Fruit fly (Drosophila melanogaster) whole organism, pupa: Measurements from ENCODE around the gene CG33791.
A peak's percentile ranks its signal among the peaks of the same experiment; 100 is the strongest.

Experiments used
- CG10348 ChIP-seq: fragments of 200-800 bp; sonication (Bioruptor generic); IDR thresholded peaks from 2 replicates; pipeline ENCODE4 v1.3.6; 2022; ENCODE audit warnings: missing biosample characterization, missing genetic modification characterization
- CG12605 ChIP-seq: fragments of 200-800 bp; sonication (Bioruptor generic); IDR thresholded peaks from 2 replicates; pipeline ENCODE4 v1.3.6; 2022; ENCODE audit warnings: missing biosample characterization, missing genetic modification characterization
- CG13204 ChIP-seq: fragments of 200-800 bp; sonication (Bioruptor generic); optimal IDR thresholded peaks from 2 replicates; lab custom pipeline; 2018; ENCODE audit warnings: missing biosample characterization, mild to moderate bottlenecking, missing genetic modification characterization, moderate library complexity
- CG14655 ChIP-seq: fragments of 200-800 bp; sonication (Bioruptor generic); optimal IDR thresholded peaks from 3 replicates; lab custom pipeline; 2017; ENCODE audit warnings: mild to moderate bottlenecking, missing biosample characterization, missing genetic modification reagents, missing genetic modification characterization
- CG15710 ChIP-seq: fragments of 200-800 bp; sonication (Bioruptor generic); optimal IDR thresholded peaks from 2 replicates; lab custom pipeline; 2018; ENCODE audit warnings: missing biosample characterization, mild to moderate bottlenecking, missing genetic modification characterization, moderate library complexity
- CG17806 ChIP-seq: fragments of 200-800 bp; sonication (Bioruptor generic); optimal IDR thresholded peaks from 2 replicates; lab custom pipeline; 2018; ENCODE audit warnings: missing biosample characterization, mild to moderate bottlenecking, missing genetic modification characterization, moderate library complexity
- CG32121 ChIP-seq: fragments of 200-800 bp; sonication (Bioruptor generic); IDR thresholded peaks from 2 replicates; pipeline ENCODE4 v1.3.6; 2022; ENCODE audit warnings: missing biosample characterization, missing genetic modification characterization
- CG34367 ChIP-seq: fragments of 200-800 bp; sonication (Bioruptor generic); optimal IDR thresholded peaks from 2 replicates; lab custom pipeline; 2018; ENCODE audit warnings: missing biosample characterization, mild to moderate bottlenecking, missing genetic modification characterization
- CG4496 ChIP-seq: fragments of 200-800 bp; sonication (Bioruptor generic); IDR thresholded peaks from 3 replicates; pipeline ENCODE4 v1.3.6; 2022; ENCODE audit warnings: missing biosample characterization, missing genetic modification characterization
- CG8159 ChIP-seq: fragments of 200-800 bp; sonication (Bioruptor generic); optimal IDR thresholded peaks from 3 replicates; lab custom pipeline; 2018; ENCODE audit warnings: missing biosample characterization, mild to moderate bottlenecking, missing genetic modification characterization, moderate library complexity
- CG8301 ChIP-seq: fragments of 200-800 bp; sonication (Bioruptor generic); optimal IDR thresholded peaks from 2 replicates; lab custom pipeline; 2018; ENCODE audit warnings: missing biosample characterization, mild to moderate bottlenecking, missing genetic modification characterization
- CG9948 ChIP-seq: fragments of 200-800 bp; sonication (Bioruptor generic); optimal IDR thresholded peaks from 2 replicates; lab custom pipeline; 2018; ENCODE audit warnings: missing biosample characterization, mild to moderate bottlenecking, missing genetic modification characterization, moderate library complexity
- D1 ChIP-seq: fragments of 200-800 bp; sonication (Bioruptor generic); optimal IDR thresholded peaks from 2 replicates; lab custom pipeline; 2018; ENCODE audit warnings: missing biosample characterization, mild to moderate bottlenecking, missing genetic modification characterization, moderate library complexity
- EcR ChIP-seq: fragments of 200-800 bp; sonication (Bioruptor generic); optimal IDR thresholded peaks from 3 replicates; lab custom pipeline; 2019; ENCODE audit warnings: missing biosample characterization, missing genetic modification characterization, mild to moderate bottlenecking, moderate library complexity, missing genetic modification reagents
- Ets98B ChIP-seq: fragments of 200-800 bp; sonication (Bioruptor generic); IDR thresholded peaks from 2 replicates; pipeline ENCODE4 v1.3.6; 2022; ENCODE audit warnings: missing biosample characterization, missing genetic modification characterization
- Pif1A ChIP-seq: fragments of 200-800 bp; sonication (Bioruptor generic); optimal IDR thresholded peaks from 3 replicates; lab custom pipeline; 2016; ENCODE audit warnings: missing biosample characterization, missing genetic modification characterization
- Pif1B ChIP-seq: fragments of 200-800 bp; sonication (Bioruptor generic); optimal IDR thresholded peaks from 3 replicates; lab custom pipeline; 2016; ENCODE audit warnings: missing biosample characterization, missing genetic modification characterization
- Snoo ChIP-seq: fragments of 200-800 bp; sonication (Bioruptor generic); optimal IDR thresholded peaks from 3 replicates; lab custom pipeline; 2017; ENCODE audit warnings: missing biosample characterization, mild to moderate bottlenecking, missing genetic modification characterization, inconsistent platforms
- fd96Ca ChIP-seq: fragments of 200-800 bp; sonication (Bioruptor generic); IDR thresholded peaks from 3 replicates; pipeline ENCODE4 v1.3.6; 2022; ENCODE audit warnings: missing biosample characterization, missing genetic modification characterization
- gl ChIP-seq: fragments of 200-800 bp; sonication (Bioruptor generic); optimal IDR thresholded peaks from 2 replicates; lab custom pipeline; 2018; ENCODE audit warnings: missing biosample characterization, mild to moderate bottlenecking, missing genetic modification characterization
- rn ChIP-seq: fragments of 200-800 bp; sonication (Bioruptor generic); IDR thresholded peaks from 2 replicates; pipeline ENCODE4 v1.3.6; 2022; ENCODE audit warnings: missing biosample characterization, missing genetic modification characterization

The CG33791 gene

DNA sequence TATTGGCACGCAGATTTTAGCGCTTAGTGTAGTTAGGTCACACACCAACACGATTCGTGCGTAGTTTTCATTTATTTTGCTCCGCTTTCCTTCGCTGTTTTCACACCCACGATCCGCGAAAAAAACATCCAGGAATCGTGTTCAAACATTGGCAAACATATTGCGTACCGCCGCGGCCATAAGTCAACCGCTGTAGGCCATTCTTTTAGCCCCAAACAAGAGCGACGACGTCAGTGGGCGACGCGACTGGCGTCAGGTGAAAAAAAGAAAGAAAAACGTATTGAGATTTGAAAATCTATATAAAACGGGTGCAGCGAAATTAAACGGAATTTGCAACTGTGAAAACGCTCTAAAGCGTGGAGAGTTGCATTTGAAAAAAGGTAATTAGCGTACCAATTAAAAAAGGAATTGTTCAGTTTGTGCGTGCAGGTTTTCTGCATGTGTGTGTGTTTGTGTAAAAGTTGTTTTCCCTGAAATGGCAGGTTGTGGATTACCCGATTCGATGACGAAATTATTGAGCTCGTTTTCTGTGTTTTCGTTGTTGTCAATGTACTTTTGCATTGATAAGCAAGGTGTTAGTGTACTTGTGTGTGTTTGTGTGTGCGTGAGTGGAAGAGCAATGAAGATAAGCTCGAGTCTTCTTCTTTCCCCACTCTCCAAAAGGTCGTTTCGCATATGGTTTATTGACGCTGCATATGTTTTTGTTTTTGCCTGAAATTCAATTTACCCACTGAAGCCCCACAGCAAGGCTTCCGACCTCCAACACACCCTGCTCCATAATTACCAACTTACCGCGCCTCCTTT, 33.4 kb upstream of the CG33791 start, which contains the start of gene Tmep:
Gene Tmep, plus strand, starts transcription at position 20 of the 804 bp plus-strand sequence.
- TF ChIP-seq CG13204 (GFP tag; lab: Kevin White, UChicago) (no peak), EcR (GFP tag; lab: Kevin White, UChicago) (peak; percentile 75)

DNA sequence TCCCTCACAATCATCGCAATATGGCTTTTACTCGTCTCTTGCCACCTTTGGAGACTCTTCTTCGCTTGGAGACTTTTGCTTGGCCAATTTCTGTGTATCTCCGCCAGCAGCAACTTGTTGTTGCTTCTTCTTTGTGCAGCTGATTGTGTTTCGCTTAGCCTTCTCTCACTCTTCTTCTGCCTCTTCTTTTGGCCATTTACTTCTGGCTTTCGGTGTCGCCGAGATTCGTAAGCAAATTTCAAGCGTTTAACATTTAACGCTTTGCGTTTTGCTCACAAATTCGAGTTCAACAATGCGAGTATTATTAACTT, 32.8 kb upstream of the CG33791 start:
- TF ChIP-seq rn (no peak), Pif1A (no peak), CG8301 (tag; lab: Kevin White, UChicago) (no peak), fd96Ca (GFP tag; lab: Robert Waterston, UW) (no peak), Snoo (tag; lab: Kevin White, UChicago) (no peak), CG15710 (tag; lab: Kevin White, UChicago) (no peak), D1 (no peak), Ets98B (GFP tag; lab: Robert Waterston, UW) (no peak), gl (tag; lab: Kevin White, UChicago) (no peak), CG17806 (tag; lab: Kevin White, UChicago) (no peak), CG12605 (GFP tag; lab: Robert Waterston, UW) (peak; percentile 64), CG14655 (GFP tag; lab: Kevin White, UChicago) (no peak), CG32121 (0 out of 2 replicates have a peak, but pooled peaks have one; percentile 28), EcR (GFP tag; lab: Kevin White, UChicago) (peak; percentile 44), CG4496 (GFP tag; lab: Robert Waterston, UW) (no peak), CG13204 (GFP tag; lab: Kevin White, UChicago) (no peak), CG8159 (tag; lab: Kevin White, UChicago) (no peak), Pif1B (no peak), CG9948 (tag; lab: Kevin White, UChicago) (no peak), CG10348 (GFP tag; lab: Robert Waterston, UW) (no peak), CG34367 (tag; lab: Kevin White, UChicago) (no peak)

- TF ChIP-seq CG32121 (no peak), EcR (GFP tag; lab: Kevin White, UChicago) (no peak), fd96Ca (GFP tag; lab: Robert Waterston, UW) (no peak), Ets98B (GFP tag; lab: Robert Waterston, UW) (no peak), CG10348 (GFP tag; lab: Robert Waterston, UW) (no peak)
These were observed 31.7 kb upstream of the CG33791 start for dm6 chr3L:1571077-1571476.

- no peak for TF ChIP-seq D1
- TF ChIP-seq CG8159 (tag; lab: Kevin White, UChicago), result no peak
- no peak for TF ChIP-seq Pif1A
- no peak for TF ChIP-seq CG17806 (tag; lab: Kevin White, UChicago)
- TF ChIP-seq fd96Ca (GFP tag; lab: Robert Waterston, UW), result no peak
- TF ChIP-seq Pif1B, result no peak
- no peak for TF ChIP-seq CG8301 (tag; lab: Kevin White, UChicago)
- no peak for TF ChIP-seq rn
- no peak for TF ChIP-seq CG34367 (tag; lab: Kevin White, UChicago)
- no peak for TF ChIP-seq EcR (GFP tag; lab: Kevin White, UChicago)
- TF ChIP-seq CG12605 (GFP tag; lab: Robert Waterston, UW), result no peak
- TF ChIP-seq Snoo (tag; lab: Kevin White, UChicago), result no peak
- no peak for TF ChIP-seq CG32121
- TF ChIP-seq CG14655 (GFP tag; lab: Kevin White, UChicago), result no peak
- TF ChIP-seq, all 21 proteins: peak for 0
These were observed 29.6 kb upstream of the CG33791 start for dm6 chr3L:1573191-1573590.

dm6 chr3L:1575731-1576376, 26.9 kb upstream of the CG33791 start:
- TF ChIP-seq CG8159 (tag; lab: Kevin White, UChicago) (peak; percentile 8), EcR (GFP tag; lab: Kevin White, UChicago) (no peak), CG15710 (tag; lab: Kevin White, UChicago) (no peak), Pif1A (peak; percentile 22), CG9948 (tag; lab: Kevin White, UChicago) (no peak), CG32121 (0 out of 2 replicates have a peak, but pooled peaks have one; percentile 32), CG8301 (tag; lab: Kevin White, UChicago) (no peak), D1 (no peak), Pif1B (no peak), Ets98B (GFP tag; lab: Robert Waterston, UW) (no peak), CG13204 (GFP tag; lab: Kevin White, UChicago) (no peak), CG34367 (tag; lab: Kevin White, UChicago) (no peak), CG17806 (tag; lab: Kevin White, UChicago) (no peak), CG14655 (GFP tag; lab: Kevin White, UChicago) (no peak), Snoo (tag; lab: Kevin White, UChicago) (no peak), CG12605 (GFP tag; lab: Robert Waterston, UW) (no peak)
